Worm (Caenorhabditis elegans): ENCODE measurements around the gene T08G5.3.

DNA sequence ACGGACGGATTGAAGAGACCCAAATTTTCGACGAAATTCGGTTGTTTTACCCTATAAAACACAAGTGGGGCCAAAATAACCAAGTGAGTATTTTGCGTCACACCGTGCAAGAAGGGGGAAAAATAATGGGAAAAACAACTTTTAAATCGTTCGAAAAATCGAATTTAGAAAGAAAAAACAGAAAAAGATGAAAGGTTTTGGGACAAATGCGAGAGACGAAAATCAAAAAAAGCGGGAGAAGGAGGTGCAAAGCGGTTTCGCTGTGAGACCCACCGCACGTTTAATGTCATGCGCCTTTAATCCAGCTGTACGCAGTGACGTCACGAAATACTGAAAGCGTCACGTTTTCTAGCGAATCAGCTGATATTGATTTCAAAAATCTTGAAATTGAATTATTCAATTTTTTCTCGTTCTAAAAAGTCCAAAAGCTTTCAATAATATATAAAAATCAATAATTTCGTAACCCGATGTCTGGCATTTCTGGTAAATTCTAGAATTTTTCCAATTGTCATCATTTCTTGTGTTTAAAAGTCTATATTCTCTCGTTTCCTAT lies 15.2 kb downstream of the T08G5.3 start, which contains the start of the genes ddx-17 and aip-1:
- peak; percentile 85 for TF ChIP-seq hlh-30 (tag; optimal IDR thresholded peaks at IDR 0.05; ENCODE audit: insufficient read depth)
- no peak for TF ChIP-seq madf-2 (tag; optimal IDR thresholded peaks at IDR 0.05)
